Worm (Caenorhabditis elegans) whole organism, L3 larva: ENCODE data around the gene lips-5.

Source experiments
- R02D3.7 ChIP-seq: fragments of 150-350 bp; optimal IDR thresholded peaks from 2 replicates; lab custom pipeline; 2014; ENCODE audit warnings: missing biosample characterization, missing genetic modification characterization
- ZK546.5 ChIP-seq: sonication (generic microtip); optimal IDR thresholded peaks from 2 replicates; lab custom pipeline; 2017; ENCODE audit warnings: missing biosample characterization, missing genetic modification characterization
- ama-1 ChIP-seq: fragments of 150-350 bp; optimal IDR thresholded peaks from 2 replicates; lab custom pipeline; 2018
- ceh-16 ChIP-seq: sonication (generic microtip); optimal IDR thresholded peaks from 2 replicates; lab custom pipeline; 2017; ENCODE audit warnings: missing biosample characterization, missing genetic modification characterization
- ceh-28 ChIP-seq: fragments of 150-350 bp; optimal IDR thresholded peaks from 2 replicates; lab custom pipeline; 2014; ENCODE audit warnings: missing biosample characterization, missing genetic modification reagents, missing genetic modification characterization
- ceh-82 ChIP-seq: fragments of 150-350 bp; optimal IDR thresholded peaks from 2 replicates; lab custom pipeline; 2014; ENCODE audit warnings: missing biosample characterization, missing genetic modification characterization
- ceh-9 ChIP-seq: sonication (generic microtip); optimal IDR thresholded peaks from 2 replicates; lab custom pipeline; 2018; ENCODE audit warnings: missing biosample characterization, missing genetic modification characterization
- daf-12 ChIP-seq: fragments of 150-350 bp; optimal IDR thresholded peaks from 2 replicates; lab custom pipeline; 2014; ENCODE audit warnings: missing biosample characterization, missing genetic modification reagents, missing genetic modification characterization
- egl-27 ChIP-seq: sonication (generic microtip); optimal IDR thresholded peaks from 4 replicates; lab custom pipeline; 2017; ENCODE audit warnings: missing biosample characterization, missing genetic modification reagents, missing genetic modification characterization
- egl-5 ChIP-seq: fragments of 150-350 bp; optimal IDR thresholded peaks from 2 replicates; lab custom pipeline; 2017; ENCODE audit warnings: missing biosample characterization, missing genetic modification reagents, missing genetic modification characterization, inconsistent platforms
- elt-1 ChIP-seq: fragments of 150-350 bp; optimal IDR thresholded peaks from 2 replicates; lab custom pipeline; 2014; ENCODE audit warnings: missing biosample characterization, missing genetic modification characterization
- elt-2 ChIP-seq: sonication (generic microtip); optimal IDR thresholded peaks from 2 replicates; lab custom pipeline; 2016; ENCODE audit warnings: missing genetic modification reagents, mild to moderate bottlenecking, missing genetic modification characterization, missing compliant biosample characterization
- elt-3 ChIP-seq, 3 experiments: fragments of 150-350 bp in 1 of 3; sonication (generic microtip) in 2 of 3; optimal IDR thresholded peaks; 2 replicates in 2 of 3; 4 replicates in 1 of 3; lab custom pipeline; 2014 to 2017; ENCODE audit warnings: missing biosample characterization in 3 of 3, missing genetic modification characterization in 3 of 3
- eor-1 ChIP-seq, 2 experiments: fragments of 150-350 bp; optimal IDR thresholded peaks; 2 replicates each; lab custom pipeline; 2014 to 2018; ENCODE audit warnings: missing biosample characterization in 2 of 2, missing genetic modification characterization in 2 of 2
- fkh-10 ChIP-seq: sonication (generic microtip); optimal IDR thresholded peaks from 2 replicates; lab custom pipeline; 2017; ENCODE audit warnings: missing biosample characterization, missing genetic modification reagents, missing genetic modification characterization
- fkh-2 ChIP-seq: fragments of 150-350 bp; optimal IDR thresholded peaks from 2 replicates; lab custom pipeline; 2014; ENCODE audit warnings: missing biosample characterization, missing genetic modification reagents, missing genetic modification characterization
- fos-1 ChIP-seq: fragments of 150-350 bp; optimal IDR thresholded peaks from 2 replicates; lab custom pipeline; 2014; ENCODE audit warnings: missing biosample characterization, missing genetic modification characterization
- hmg-11 ChIP-seq: sonication (generic microtip); optimal IDR thresholded peaks from 2 replicates; lab custom pipeline; 2016; ENCODE audit warnings: missing genetic modification characterization, missing compliant biosample characterization
- jun-1 ChIP-seq: fragments of 150-350 bp; optimal IDR thresholded peaks from 2 replicates; lab custom pipeline; 2014; ENCODE audit warnings: missing biosample characterization, missing genetic modification reagents, missing genetic modification characterization
- lin-15B ChIP-seq: fragments of 150-350 bp; optimal IDR thresholded peaks from 2 replicates; lab custom pipeline; 2014; ENCODE audit warnings: missing biosample characterization, missing genetic modification characterization
- lin-39 ChIP-seq: fragments of 150-350 bp; optimal IDR thresholded peaks from 2 replicates; lab custom pipeline; 2018; ENCODE audit warnings: missing biosample characterization, missing genetic modification reagents, missing genetic modification characterization
- lsy-12 ChIP-seq: sonication (generic microtip); optimal IDR thresholded peaks from 2 replicates; lab custom pipeline; 2016; ENCODE audit warnings: mild to moderate bottlenecking, missing genetic modification characterization, missing compliant biosample characterization
- mdl-1 ChIP-seq: fragments of 150-350 bp; optimal IDR thresholded peaks from 2 replicates; lab custom pipeline; 2014; ENCODE audit warnings: missing biosample characterization, missing genetic modification characterization
- mml-1 ChIP-seq: fragments of 150-350 bp; sonication (generic microtip); optimal IDR thresholded peaks from 3 replicates; lab custom pipeline; 2014; ENCODE audit warnings: missing biosample characterization, missing genetic modification characterization
- nfya-1 ChIP-seq: sonication (generic microtip); optimal IDR thresholded peaks from 2 replicates; lab custom pipeline; 2017; ENCODE audit warnings: missing genetic modification characterization, mild to moderate bottlenecking, missing compliant biosample characterization, antibody characterized with exemption, moderate library complexity; ENCODE audit not compliant: insufficient read depth
- nhr-11 ChIP-seq: fragments of 150-350 bp; optimal IDR thresholded peaks from 2 replicates; lab custom pipeline; 2014; ENCODE audit warnings: missing biosample characterization, missing genetic modification characterization
- nhr-12 ChIP-seq: fragments of 150-350 bp; optimal IDR thresholded peaks from 2 replicates; lab custom pipeline; 2014; ENCODE audit warnings: missing biosample characterization, missing genetic modification characterization
- nhr-23 ChIP-seq: fragments of 150-350 bp; optimal IDR thresholded peaks from 2 replicates; lab custom pipeline; 2014; ENCODE audit warnings: missing biosample characterization, missing genetic modification reagents, missing genetic modification characterization
- nhr-237 ChIP-seq: fragments of 150-350 bp; optimal IDR thresholded peaks from 2 replicates; lab custom pipeline; 2014; ENCODE audit warnings: missing biosample characterization, missing genetic modification characterization
- nhr-25 ChIP-seq: sonication (generic microtip); optimal IDR thresholded peaks from 2 replicates; lab custom pipeline; 2017; ENCODE audit warnings: missing biosample characterization, missing genetic modification characterization
- nhr-28 ChIP-seq: fragments of 150-350 bp; optimal IDR thresholded peaks from 2 replicates; lab custom pipeline; 2014; ENCODE audit warnings: missing biosample characterization, missing genetic modification characterization
- nhr-43 ChIP-seq: sonication (generic microtip); optimal IDR thresholded peaks from 2 replicates; lab custom pipeline; 2016; ENCODE audit warnings: mild to moderate bottlenecking, missing genetic modification characterization, missing compliant biosample characterization; ENCODE audit not compliant: poor library complexity, severe bottlenecking
- nhr-67 ChIP-seq: fragments of 150-350 bp; optimal IDR thresholded peaks from 2 replicates; lab custom pipeline; 2014; ENCODE audit warnings: missing biosample characterization, missing genetic modification characterization
- nhr-76 ChIP-seq: fragments of 150-350 bp; sonication (generic microtip); optimal IDR thresholded peaks from 5 replicates; lab custom pipeline; 2014; ENCODE audit warnings: missing biosample characterization, missing genetic modification characterization
- nhr-77 ChIP-seq: fragments of 150-350 bp; optimal IDR thresholded peaks from 2 replicates; lab custom pipeline; 2014; ENCODE audit warnings: missing biosample characterization, missing genetic modification characterization
- pha-4 ChIP-seq: fragments of 150-350 bp; optimal IDR thresholded peaks from 2 replicates; lab custom pipeline; 2014; ENCODE audit warnings: missing biosample characterization, missing genetic modification reagents, missing genetic modification characterization
- pqm-1 ChIP-seq: fragments of 150-350 bp; optimal IDR thresholded peaks from 2 replicates; lab custom pipeline; 2017; ENCODE audit warnings: missing biosample characterization, missing genetic modification characterization, inconsistent platforms
- sea-2 ChIP-seq: fragments of 150-350 bp; sonication (generic microtip); optimal IDR thresholded peaks from 4 replicates; lab custom pipeline; 2014; ENCODE audit warnings: missing biosample characterization, missing genetic modification reagents, missing genetic modification characterization
- skn-1 ChIP-seq: fragments of 150-350 bp; optimal IDR thresholded peaks from 2 replicates; lab custom pipeline; 2014; ENCODE audit warnings: missing biosample characterization, missing genetic modification characterization
- snpc-4 ChIP-seq: fragments of 150-350 bp; optimal IDR thresholded peaks from 2 replicates; lab custom pipeline; 2014; ENCODE audit warnings: missing biosample characterization, missing genetic modification characterization
- tbx-2 ChIP-seq: sonication (generic microtip); optimal IDR thresholded peaks from 2 replicates; lab custom pipeline; 2016; ENCODE audit warnings: mild to moderate bottlenecking, missing genetic modification characterization, missing compliant biosample characterization
- unc-39 ChIP-seq: sonication (generic microtip); optimal IDR thresholded peaks from 4 replicates; lab custom pipeline; 2017; ENCODE audit warnings: missing biosample characterization, missing genetic modification characterization
- unc-62 ChIP-seq: fragments of 150-350 bp; sonication (generic microtip); optimal IDR thresholded peaks from 4 replicates; lab custom pipeline; 2014; ENCODE audit warnings: missing biosample characterization, missing genetic modification reagents, missing genetic modification characterization
- zag-1 ChIP-seq: fragments of 150-350 bp; optimal IDR thresholded peaks from 2 replicates; lab custom pipeline; 2014; ENCODE audit warnings: missing biosample characterization, missing genetic modification characterization
- ztf-11 ChIP-seq: fragments of 150-350 bp; optimal IDR thresholded peaks from 2 replicates; lab custom pipeline; 2014; ENCODE audit warnings: missing biosample characterization, missing genetic modification characterization
- ztf-4 ChIP-seq: fragments of 150-350 bp; optimal IDR thresholded peaks from 2 replicates; lab custom pipeline; 2014; ENCODE audit warnings: missing biosample characterization, missing genetic modification characterization

Gene lips-5

ce11 chrIV:11773692-11774225 lies at the start of gene lips-5:
TSS of gene lips-5 (minus strand) at chrIV:11773742.
- TF ChIP-seq nhr-12 (no peak), nhr-76 (tag; lab: Kevin White, UChicago) (no peak), nhr-67 (tag; lab: Kevin White, UChicago) (no peak), eor-1 (tag; optimal IDR thresholded peaks at IDR 0.05; lab: Kevin White, UChicago) (no peak), elt-2 (tag; lab: Kevin White, UChicago) (peak; percentile 56), ceh-28 (tag; lab: Kevin White, UChicago) (no peak)
- TF ChIP-seq, all 47 proteins: peak for 1

DNA sequence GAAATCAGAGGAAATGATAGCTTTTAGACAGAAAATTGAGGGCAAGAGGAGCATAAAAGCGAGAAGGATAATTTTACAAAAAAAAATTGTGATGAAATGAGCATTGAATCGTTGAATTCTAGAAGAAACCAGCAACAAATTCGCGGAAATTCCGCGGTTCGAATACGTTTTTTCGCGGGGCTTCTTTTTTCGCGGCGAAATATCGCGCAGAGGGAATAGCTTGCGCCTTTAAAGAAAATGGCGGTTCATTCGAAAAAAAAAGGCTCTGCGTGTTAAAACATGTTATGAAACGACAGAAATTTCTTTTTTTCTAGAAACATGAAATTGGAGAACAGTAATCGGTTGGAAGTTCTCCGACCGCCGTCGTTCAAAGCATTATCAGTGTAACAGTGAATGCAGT lies 48.9 kb upstream of the lips-5 start:
- peak; percentile 55 for TF ChIP-seq nhr-23 (tag; lab: Kevin White, UChicago)
- peak; percentile 60 for TF ChIP-seq snpc-4 (tag; lab: Kevin White, UChicago)
- no peak for TF ChIP-seq nhr-43 (tag; lab: Kevin White, UChicago)
- TF ChIP-seq lin-15B, result peak; percentile 71
- TF ChIP-seq ama-1 (lab: Kevin White, UChicago), result peak; percentile 30
- TF ChIP-seq hmg-11 (tag; lab: Kevin White, UChicago), result peak; percentile 16
- peak; percentile 13 for TF ChIP-seq lsy-12 (tag; lab: Kevin White, UChicago)
- TF ChIP-seq nhr-25, result peak; percentile 45
- TF ChIP-seq nfya-1, result peak; percentile 70
- peak; percentile 40 for TF ChIP-seq pha-4 (tag; lab: Kevin White, UChicago)
- no peak for TF ChIP-seq nhr-77
- peak; percentile 40 for TF ChIP-seq lin-39 (tag; lab: Kevin White, UChicago)
- no peak for TF ChIP-seq daf-12 (tag; lab: Kevin White, UChicago)
- TF ChIP-seq, all 47 proteins: peak for 10

- TF ChIP-seq pqm-1 (tag; lab: Kevin White, UChicago) (peak; percentile 49), nhr-237 (tag; lab: Kevin White, UChicago) (no peak), nhr-11 (tag; lab: Kevin White, UChicago) (no peak), daf-12 (tag; lab: Kevin White, UChicago) (no peak), unc-39 (tag; lab: Kevin White, UChicago) (no peak), snpc-4 (tag; lab: Kevin White, UChicago) (no peak), mdl-1 (tag; lab: Kevin White, UChicago) (peak; percentile 51), fkh-10 (GFP tag; lab: Kevin White, UChicago) (peak; percentile 62), sea-2 (GFP tag; lab: Kevin White, UChicago) (peak; percentile 77), nhr-25 (no peak), nhr-23 (tag; lab: Kevin White, UChicago) (no peak), egl-27 (tag; lab: Kevin White, UChicago) (peak; percentile 10), ceh-28 (tag; lab: Kevin White, UChicago) (peak; percentile 77), ztf-4 (no peak), nhr-12 (no peak), lin-39 (tag; lab: Kevin White, UChicago) (peak; percentile 61), unc-62 (GFP tag; lab: Kevin White, UChicago) (peak; percentile 19), R02D3.7 (no peak), zag-1 (tag; lab: Kevin White, UChicago) (no peak), ceh-9 (tag; lab: Kevin White, UChicago) (no peak), nhr-43 (tag; lab: Kevin White, UChicago) (no peak), nhr-77 (no peak), elt-2 (tag; lab: Kevin White, UChicago) (peak; percentile 80), egl-5 (tag; lab: Kevin White, UChicago) (peak; percentile 75), fkh-2 (tag; lab: Kevin White, UChicago) (no peak), skn-1 (tag; lab: Kevin White, UChicago) (no peak), ceh-16 (no peak), elt-1 (no peak), ztf-11 (no peak), lsy-12 (tag; lab: Kevin White, UChicago) (peak; percentile 50), eor-1 (tag; optimal IDR thresholded peaks at IDR 0.05; lab: Kevin White, UChicago) (no peak), nhr-28 (no peak), tbx-2 (tag; lab: Kevin White, UChicago) (no peak), ceh-82 (tag; lab: Kevin White, UChicago) (no peak), fos-1 (no peak), nhr-67 (tag; lab: Kevin White, UChicago) (no peak), ZK546.5 (tag; lab: Kevin White, UChicago) (no peak), elt-3 (tag; optimal IDR thresholded peaks at IDR 0.05; lab: Kevin White, UChicago) (no peak), lin-15B (peak; percentile 65), mml-1 (no peak), nfya-1 (peak; percentile 79), jun-1 (peak; percentile 67), nhr-76 (tag; lab: Kevin White, UChicago) (no peak)
Observed at ce11 chrIV:11821591-11822361, 48.2 kb upstream of the lips-5 start, which contains the start of the genes par-5 and M117.3. TSS of gene par-5 (minus strand) at chrIV:11821924. TSS of gene M117.3 (plus strand) at chrIV:11822206.
